Worm (Caenorhabditis elegans): ENCODE measurements around the gene sre-36.

ce11 chrV:16419769-16420168, 20.3 kb downstream of the sre-36 start, which contains the start of gene F26D2.16:
- no peak for TF ChIP-seq nhr-12 (tag; optimal IDR thresholded peaks at IDR 0.05)
- TF ChIP-seq ceh-28 (tag; optimal IDR thresholded peaks at IDR 0.05) = no peak
- TF ChIP-seq jun-1 (tag; optimal IDR thresholded peaks at IDR 0.05) = no peak
- no peak for TF ChIP-seq ama-1 (optimal IDR thresholded peaks at IDR 0.05)
- no peak for TF ChIP-seq egl-27 (tag; optimal IDR thresholded peaks at IDR 0.05)
- TF ChIP-seq egl-5 (tag; optimal IDR thresholded peaks at IDR 0.05) = no peak
- no peak for TF ChIP-seq mdl-1 (tag; optimal IDR thresholded peaks at IDR 0.05)
- TF ChIP-seq skn-1 (tag; optimal IDR thresholded peaks at IDR 0.05) = no peak
- no peak for TF ChIP-seq unc-62 (GFP tag; optimal IDR thresholded peaks at IDR 0.05)
- TF ChIP-seq fkh-10 (GFP tag; optimal IDR thresholded peaks at IDR 0.05) = no peak
- TF ChIP-seq nhr-76 (tag; optimal IDR thresholded peaks at IDR 0.05) = no peak

All from whole organism, L3 larva.